Fruit fly (Drosophila melanogaster) whole organism: ENCODE data around the gene Acp26Aa.

Source experiments
- CG8478 ChIP-seq: fragments of >200 bp; optimal IDR thresholded peaks from 2 replicates; lab custom pipeline; 2018; ENCODE audit warnings: inconsistent platforms
- psq ChIP-seq: fragments of >200 bp; optimal IDR thresholded peaks from 2 replicates; lab custom pipeline; 2017

dm6 chr2L:5886955-5887354 is 6.7 kb downstream of the Acp26Aa start:
- TF ChIP-seq psq (lab: Kevin White, UChicago) (no peak), CG8478 (lab: Kevin White, UChicago) (no peak)
